Worm (Caenorhabditis elegans) whole organism, L4/young adult: ENCODE measurements around the gene T20D4.19.

Experiments
- W03F9.2 ChIP-seq: fragments of 150-350 bp; optimal IDR thresholded peaks from 2 replicates; lab custom pipeline; 2014; ENCODE audit warnings: missing biosample characterization, missing genetic modification characterization
- him-1 ChIP-seq: sonication (generic microtip); optimal IDR thresholded peaks from 2 replicates; lab custom pipeline; 2016; ENCODE audit warnings: missing genotype, missing genetic modification reagents, missing genetic modification characterization, missing compliant biosample characterization

DNA sequence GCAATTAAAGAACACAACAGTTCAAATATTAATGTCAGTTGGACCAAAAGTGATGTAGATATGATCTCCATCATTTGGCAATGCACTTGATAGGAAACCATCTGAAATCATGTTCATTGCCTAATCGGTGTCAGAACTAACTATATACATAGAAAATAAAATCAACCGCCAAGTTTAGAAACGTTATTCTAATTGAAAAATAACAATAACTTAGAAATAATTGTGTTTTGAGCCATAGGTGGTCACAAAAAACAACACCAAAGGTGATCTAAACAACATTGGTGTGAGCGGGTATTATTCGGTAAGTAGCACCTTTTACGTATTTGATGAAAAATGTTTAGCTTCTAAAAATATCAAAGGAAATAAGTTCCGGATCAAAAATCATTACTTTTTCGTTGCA lies 7.1 kb downstream of the T20D4.19 start, which contains the start of gene srab-21:
- TF ChIP-seq W03F9.2 (tag; lab: Kevin White, UChicago): no peak
- TF ChIP-seq him-1 (tag; lab: Kevin White, UChicago): no peak
